Fruit fly (Drosophila melanogaster): ENCODE data around the gene qtc.

- TF ChIP-seq CTCF (optimal IDR thresholded peaks at IDR 0.05) (no peak), CG8478 (optimal IDR thresholded peaks at IDR 0.05) (no peak)
These were observed 3.3 kb downstream of the qtc start for dm6 chr2L:5063936-5064335.

All from S2 (cell line).